Fruit fly (Drosophila melanogaster): ENCODE measurements around the gene dpr6.
A peak's percentile ranks its signal among the peaks of the same experiment; 100 is the strongest.

Gene dpr6

DNA sequence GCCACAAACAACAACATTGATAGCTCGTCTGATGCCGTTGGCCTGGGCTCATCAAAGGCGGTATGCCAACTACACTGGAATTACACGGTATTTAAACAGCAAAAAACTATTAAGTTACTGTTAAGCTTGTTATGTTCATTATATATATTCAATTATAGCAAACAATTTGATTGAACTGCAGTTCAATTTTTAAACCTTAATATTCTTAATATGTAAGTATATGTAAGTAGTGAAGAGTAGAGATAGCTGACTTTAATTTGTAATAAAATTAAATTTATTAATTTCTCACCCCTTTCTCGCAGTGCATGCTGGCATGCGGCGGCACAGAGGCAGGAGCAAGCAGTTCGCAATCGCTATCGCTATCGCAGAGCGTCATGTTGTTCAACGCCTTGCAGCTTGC, 135.9 kb downstream of the dpr6 start:
- TF ChIP-seq CG8765 (GFP tag; IDR thresholded peaks at IDR 0.05), result no peak
- TF ChIP-seq her (GFP tag; optimal IDR thresholded peaks at IDR 0.05), result no peak
- no peak for TF ChIP-seq onecut (GFP tag; IDR thresholded peaks at IDR 0.05)
- TF ChIP-seq CG6175 (GFP tag; IDR thresholded peaks at IDR 0.05), result 0 out of 3 replicates have a peak, but pooled peaks have one; percentile 28
- TF ChIP-seq zen2 (GFP tag; IDR thresholded peaks at IDR 0.05; ENCODE audit: partially characterized antibody), result no peak
- TF ChIP-seq HLH3B (GFP tag; IDR thresholded peaks at IDR 0.05), result peak; percentile 12; the same call in 1 of the 2 replicates
- no peak for TF ChIP-seq grau (tag; optimal IDR thresholded peaks at IDR 0.05)
- no peak for TF ChIP-seq pzg (GFP tag; optimal IDR thresholded peaks at IDR 0.05)
- TF ChIP-seq gfzf (GFP tag; optimal IDR thresholded peaks at IDR 0.05), result no peak
- peak; percentile 17 for TF ChIP-seq dmrt99B (tag; optimal IDR thresholded peaks at IDR 0.05)
- TF ChIP-seq CG17385 (GFP tag; optimal IDR thresholded peaks at IDR 0.05), result no peak
- no peak for TF ChIP-seq Nf-YC (tag; optimal IDR thresholded peaks at IDR 0.05)
- TF ChIP-seq chm (GFP tag; IDR thresholded peaks at IDR 0.05), result no peak
- TF ChIP-seq Drgx (GFP tag; IDR thresholded peaks at IDR 0.05), result peak; percentile 56; the same call in 1 of the 2 replicates
- TF ChIP-seq cas (GFP tag; IDR thresholded peaks at IDR 0.05), result no peak
- TF ChIP-seq Ravus (GFP tag; IDR thresholded peaks at IDR 0.05), result no peak
- TF ChIP-seq NFAT (GFP tag; IDR thresholded peaks at IDR 0.05), result no peak
- no peak for TF ChIP-seq esg (GFP tag; conservative IDR thresholded peaks at IDR 0.05)
- TF ChIP-seq CG11723 (GFP tag; optimal IDR thresholded peaks at IDR 0.05), result no peak
- TF ChIP-seq knrl (GFP tag; IDR thresholded peaks at IDR 0.05; ENCODE audit: partially characterized antibody), result no peak
- TF ChIP-seq prd (optimal IDR thresholded peaks at IDR 0.05), result no peak
- TF ChIP-seq prd (GFP tag; IDR thresholded peaks at IDR 0.05), result peak; percentile 16; the same call in 1 of the 3 replicates
- TF ChIP-seq CG4707 (GFP tag; optimal IDR thresholded peaks at IDR 0.05), result no peak
- no peak for TF ChIP-seq CG7928 (GFP tag; optimal IDR thresholded peaks at IDR 0.05)
- TF ChIP-seq fd64A (GFP tag; optimal IDR thresholded peaks at IDR 0.05), result no peak
- no peak for TF ChIP-seq gro (GFP tag; optimal IDR thresholded peaks at IDR 0.05)
- TF ChIP-seq lbe (GFP tag; optimal IDR thresholded peaks at IDR 0.05), result no peak
- TF ChIP-seq CG43689 (GFP tag; IDR thresholded peaks at IDR 0.05), result no peak
- no peak for TF ChIP-seq Myb (GFP tag; optimal IDR thresholded peaks at IDR 0.05)
- TF ChIP-seq maf-S (GFP tag; optimal IDR thresholded peaks at IDR 0.05), result no peak
- TF ChIP-seq Elba2 (GFP tag; optimal IDR thresholded peaks at IDR 0.05), result no peak
- peak; percentile 2 for TF ChIP-seq nmo (GFP tag; optimal IDR thresholded peaks at IDR 0.05)
- no peak for TF ChIP-seq sisA (GFP tag; IDR thresholded peaks at IDR 0.05)
- no peak for TF ChIP-seq schlank (tag; optimal IDR thresholded peaks at IDR 0.05)
- no peak for TF ChIP-seq zfh2 (GFP tag; optimal IDR thresholded peaks at IDR 0.05)
- TF ChIP-seq Ptx1 (GFP tag; IDR thresholded peaks at IDR 0.05), result peak; percentile 51; the same call in 1 of the 2 replicates
- no peak for TF ChIP-seq CG4820 (GFP tag; optimal IDR thresholded peaks at IDR 0.05)
- TF ChIP-seq ftz-f1 (GFP tag; optimal IDR thresholded peaks at IDR 0.05), result no peak
- TF ChIP-seq HHEX (GFP tag; optimal IDR thresholded peaks at IDR 0.05), result no peak
- no peak for TF ChIP-seq gcm2 (GFP tag; optimal IDR thresholded peaks at IDR 0.05)
- no peak for TF ChIP-seq CG10366 (GFP tag; IDR thresholded peaks at IDR 0.05)
- TF ChIP-seq CG2712 (tag; optimal IDR thresholded peaks at IDR 0.05), result no peak
- TF ChIP-seq CG30403 (GFP tag; optimal IDR thresholded peaks at IDR 0.05), result no peak
- TF ChIP-seq sd (tag; optimal IDR thresholded peaks at IDR 0.05), result no peak
- no peak for TF ChIP-seq Hr39 (optimal IDR thresholded peaks at IDR 0.05)
- TF ChIP-seq sug (tag; optimal IDR thresholded peaks at IDR 0.05), result no peak
- no peak for TF ChIP-seq hkb (optimal IDR thresholded peaks at IDR 0.05)
- no peak for TF ChIP-seq hkb (GFP tag; IDR thresholded peaks at IDR 0.05)
- TF ChIP-seq sens (GFP tag), result no peak
- TF ChIP-seq CG31388 (GFP tag; optimal IDR thresholded peaks at IDR 0.05), result no peak
- no peak for TF ChIP-seq sens-2 (GFP tag; IDR thresholded peaks at IDR 0.05)
- TF ChIP-seq CG17359 (tag; optimal IDR thresholded peaks at IDR 0.05), result no peak
- TF ChIP-seq wek (GFP tag; optimal IDR thresholded peaks at IDR 0.05), result no peak
- no peak for TF ChIP-seq lilli (GFP tag; optimal IDR thresholded peaks at IDR 0.05)
